Worm (Caenorhabditis elegans) whole organism, L2 larva: ENCODE measurements around the gene C04E6.4.

Experiments
- dmd-4 ChIP-seq: sonication (generic microtip); optimal IDR thresholded peaks from 2 replicates; lab custom pipeline; 2017; ENCODE audit warnings: missing biosample characterization, missing genetic modification characterization
- elt-1 ChIP-seq: fragments of 150-350 bp; optimal IDR thresholded peaks from 2 replicates; lab custom pipeline; 2014; ENCODE audit warnings: missing biosample characterization, missing genetic modification characterization
- fos-1 ChIP-seq: fragments of 150-350 bp; optimal IDR thresholded peaks from 2 replicates; lab custom pipeline; 2014; ENCODE audit warnings: missing biosample characterization, missing genetic modification characterization
- nhr-10 ChIP-seq: sonication (generic microtip); optimal IDR thresholded peaks from 2 replicates; lab custom pipeline; 2017; ENCODE audit warnings: missing biosample characterization, missing genetic modification characterization
- nhr-11 ChIP-seq: fragments of 150-350 bp; optimal IDR thresholded peaks from 2 replicates; lab custom pipeline; 2014; ENCODE audit warnings: missing biosample characterization, missing genetic modification characterization
- nhr-12 ChIP-seq: fragments of 150-350 bp; optimal IDR thresholded peaks from 2 replicates; lab custom pipeline; 2014; ENCODE audit warnings: missing biosample characterization, missing genetic modification characterization
- nhr-23 ChIP-seq: fragments of 150-350 bp; optimal IDR thresholded peaks from 2 replicates; lab custom pipeline; 2014; ENCODE audit warnings: missing biosample characterization, missing genetic modification reagents, missing genetic modification characterization
- sem-4 ChIP-seq: fragments of 150-350 bp; optimal IDR thresholded peaks from 2 replicates; lab custom pipeline; 2014; ENCODE audit warnings: missing biosample characterization, missing genetic modification reagents, missing genetic modification characterization
- unc-55 ChIP-seq: fragments of 150-350 bp; sonication (generic microtip); optimal IDR thresholded peaks from 3 replicates; lab custom pipeline; 2014; ENCODE audit warnings: missing biosample characterization, missing genetic modification reagents, missing genetic modification characterization
- unc-62 ChIP-seq: fragments of 150-350 bp; optimal IDR thresholded peaks from 2 replicates; lab custom pipeline; 2014; ENCODE audit warnings: missing biosample characterization, missing genetic modification reagents, missing genetic modification characterization
- ztf-4 ChIP-seq: fragments of 150-350 bp; optimal IDR thresholded peaks from 2 replicates; lab custom pipeline; 2014; ENCODE audit warnings: missing biosample characterization, missing genetic modification characterization

ce11 chrV:5927347-5927746 lies 20.2 kb downstream of the C04E6.4 start, which contains the start of gene srsx-17:
- TF ChIP-seq nhr-12, result no peak
- no peak for TF ChIP-seq dmd-4 (tag; lab: Kevin White, UChicago)
- TF ChIP-seq nhr-10, result no peak
- TF ChIP-seq elt-1 (tag; lab: Kevin White, UChicago), result no peak
- TF ChIP-seq nhr-11 (tag; lab: Kevin White, UChicago), result no peak
- no peak for TF ChIP-seq fos-1
- TF ChIP-seq unc-62, result no peak
- no peak for TF ChIP-seq sem-4
- TF ChIP-seq nhr-23 (tag; lab: Kevin White, UChicago), result no peak
- TF ChIP-seq unc-55 (GFP tag; lab: Kevin White, UChicago), result no peak
- no peak for TF ChIP-seq ztf-4 (tag; lab: Kevin White, UChicago)
